Fruit fly (Drosophila melanogaster) Kc167 (cell line): ENCODE measurements around the gene sav.

Source experiments
- Myc ChIP-seq: fragments of >200 bp; optimal IDR thresholded peaks from 2 replicates; lab custom pipeline; 2017; ENCODE audit warnings: missing external identifiers
- Sin3A ChIP-seq: fragments of >200 bp; optimal IDR thresholded peaks from 2 replicates; lab custom pipeline; 2018; ENCODE audit warnings: missing external identifiers
- h ChIP-seq: fragments of >200 bp; optimal IDR thresholded peaks from 3 replicates; lab custom pipeline; 2018; ENCODE audit warnings: missing external identifiers
- insv ChIP-seq: fragments of >200 bp; optimal IDR thresholded peaks from 3 replicates; lab custom pipeline; 2018; ENCODE audit warnings: missing external identifiers
- psq ChIP-seq: fragments of >200 bp; optimal IDR thresholded peaks from 2 replicates; lab custom pipeline; 2017; ENCODE audit warnings: missing external identifiers
- ttk ChIP-seq: sonication (Bioruptor generic); optimal IDR thresholded peaks from 2 replicates; lab custom pipeline; 2017; ENCODE audit warnings: missing external identifiers

Gene sav

dm6 chr3R:23061209-23061608, at the start of gene sav, which contains the start of gene Ublcp1:
TSS of gene sav (minus strand) at chr3R:23061304.
TSS of gene Ublcp1 (plus strand) at chr3R:23061493.
- TF ChIP-seq h = no peak
- no peak for TF ChIP-seq ttk
- TF ChIP-seq Sin3A = no peak

- TF ChIP-seq Myc (no peak), h (no peak), ttk (no peak), psq (lab: Kevin White, UChicago) (no peak), Sin3A (no peak), insv (no peak)
Observed at dm6 chr3R:23110724-23111123, 49.6 kb upstream of the sav start.

- TF ChIP-seq insv = no peak
- no peak for TF ChIP-seq psq (lab: Kevin White, UChicago)
- no peak for TF ChIP-seq h
- TF ChIP-seq Myc = no peak
- TF ChIP-seq Sin3A = no peak
- TF ChIP-seq ttk = no peak
Observed at dm6 chr3R:23099233-23099632, 38.1 kb upstream of the sav start, which contains the start of gene CG6738. TSS of gene CG6738 (plus strand) at chr3R:23099533.

dm6 chr3R:23097197-23097809, 36.2 kb upstream of the sav start, which contains the start of gene CG6733:
TSS of gene CG6733 (plus strand) at chr3R:23097728.
- no peak for TF ChIP-seq h
- TF ChIP-seq Myc = no peak
- no peak for TF ChIP-seq ttk
- TF ChIP-seq insv = no peak
- TF ChIP-seq Sin3A = no peak
- no peak for TF ChIP-seq psq (lab: Kevin White, UChicago)

- TF ChIP-seq h = no peak
- TF ChIP-seq ttk = no peak
- no peak for TF ChIP-seq psq (lab: Kevin White, UChicago)
- no peak for TF ChIP-seq insv
- no peak for TF ChIP-seq Sin3A
- no peak for TF ChIP-seq Myc
Observed at dm6 chr3R:23095346-23095745, 34.2 kb upstream of the sav start, which contains the start of gene CG17109. TSS of gene CG17109 (plus strand) at chr3R:23095690.

dm6 chr3R:23091586-23092228, 30.6 kb upstream of the sav start, which contains the start of the genes CG17110 and CG6726:
TSS of gene CG17110 (plus strand) at chr3R:23091724.
TSS of gene CG6726 (plus strand) at chr3R:23091724.
- TF ChIP-seq psq (lab: Kevin White, UChicago) (no peak), insv (no peak), Myc (no peak), Sin3A (no peak), ttk (no peak), h (no peak)

dm6 chr3R:23088252-23088651, 27.1 kb upstream of the sav start:
- TF ChIP-seq psq (lab: Kevin White, UChicago) (no peak), Sin3A (no peak), Myc (no peak), insv (no peak), ttk (no peak), h (no peak)

dm6 chr3R:23081265-23081664, 20.2 kb upstream of the sav start:
- TF ChIP-seq insv (no peak), Myc (no peak), psq (lab: Kevin White, UChicago) (no peak), ttk (no peak), Sin3A (no peak), h (no peak)

- TF ChIP-seq Myc (no peak), h (no peak), ttk (no peak), Sin3A (no peak), insv (no peak), psq (lab: Kevin White, UChicago) (no peak)
Observed at dm6 chr3R:23074480-23074879, 13.4 kb upstream of the sav start.

dm6 chr3R:23067209-23067826, 6.2 kb upstream of the sav start, which contains the start of gene CG17111:
TSS of gene CG17111 (minus strand) at chr3R:23067259.
- TF ChIP-seq Myc (no peak), insv (no peak), psq (lab: Kevin White, UChicago) (no peak), ttk (no peak), h (no peak), Sin3A (no peak)

- TF ChIP-seq psq (lab: Kevin White, UChicago) = no peak
- peak; percentile 92 for TF ChIP-seq ttk
Observed at dm6 chr3R:23060166-23060565, 938 bp downstream of the sav start.

dm6 chr3R:23058858-23059257, 2.2 kb downstream of the sav start, which contains the start of gene Ctns:
TSS of gene Ctns (minus strand) at chr3R:23058958.
- TF ChIP-seq insv = no peak
- no peak for TF ChIP-seq Myc

dm6 chr3R:23057390-23057789, 3.7 kb downstream of the sav start:
- TF ChIP-seq h = no peak
- TF ChIP-seq Sin3A = no peak
- TF ChIP-seq Myc = no peak
- TF ChIP-seq ttk = no peak
- no peak for TF ChIP-seq insv

- TF ChIP-seq h (no peak), Myc (no peak), insv (no peak), psq (lab: Kevin White, UChicago) (no peak), Sin3A (no peak), ttk (no peak)
Observed at dm6 chr3R:23056753-23057152, 4.4 kb downstream of the sav start.
